Fruit fly (Drosophila melanogaster): ENCODE data around the gene CG15169.

The CG15169 gene

DNA sequence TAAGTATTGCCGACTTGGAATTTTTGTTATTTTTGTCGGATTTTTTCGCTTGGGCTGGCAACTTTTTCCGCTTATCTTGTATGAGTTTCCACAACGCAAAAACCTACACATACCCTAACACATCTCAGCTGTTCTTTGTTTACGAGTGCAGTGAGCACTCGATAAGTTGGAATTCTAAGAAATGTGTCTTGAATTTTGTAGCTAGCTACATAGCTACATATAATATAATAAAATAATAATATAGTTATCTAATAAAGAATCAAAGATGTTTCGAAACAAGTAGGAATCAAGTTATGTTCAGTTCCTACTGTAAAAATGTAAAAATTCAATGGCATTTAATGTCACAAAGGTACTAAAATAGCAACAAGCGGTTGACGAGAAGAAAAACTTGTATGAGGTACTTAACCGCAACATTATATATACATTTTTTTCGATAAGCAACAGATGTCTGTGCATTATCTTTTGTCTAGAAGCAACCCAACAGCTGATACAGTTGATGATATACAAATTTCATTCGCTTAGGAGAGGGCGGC, 33.6 kb upstream of the CG15169 start, which contains the start of gene Bhmt (continued):
- TF ChIP-seq NfI (GFP tag; optimal IDR thresholded peaks at IDR 0.05) (peak; percentile 70), Fer3 (tag; optimal IDR thresholded peaks at IDR 0.05) (peak; percentile 85), odd (GFP tag; optimal IDR thresholded peaks at IDR 0.05) (peak; percentile 60), Taf1 (GFP tag; IDR thresholded peaks at IDR 0.05) (peak; percentile 33; the same call in 1 of the 2 replicates), CG6654 (GFP tag; optimal IDR thresholded peaks at IDR 0.05) (no peak), kni (GFP tag; optimal IDR thresholded peaks at IDR 0.05) (no peak), hkb (optimal IDR thresholded peaks at IDR 0.05) (no peak), hkb (GFP tag; IDR thresholded peaks at IDR 0.05) (peak; percentile 73), bbx (GFP tag; IDR thresholded peaks at IDR 0.05; ENCODE audit: partially characterized antibody) (no peak), CG8290 (GFP tag; optimal IDR thresholded peaks at IDR 0.05) (no peak), CG8290 (tag; optimal IDR thresholded peaks at IDR 0.05) (peak in 1 of 2 experiments; percentile 2), unpg (GFP tag; optimal IDR thresholded peaks at IDR 0.05) (peak; percentile 71), sd (tag; optimal IDR thresholded peaks at IDR 0.05) (peak; percentile 84), CrebB (tag; optimal IDR thresholded peaks at IDR 0.05) (peak; percentile 38), Hey (tag; optimal IDR thresholded peaks at IDR 0.05) (no peak), wdn (GFP tag; IDR thresholded peaks at IDR 0.05) (peak; percentile 51; the same call in 1 of the 2 replicates), CG7786 (GFP tag; optimal IDR thresholded peaks at IDR 0.05) (no peak), psq (GFP tag; optimal IDR thresholded peaks at IDR 0.05) (no peak), Optix (GFP tag; IDR thresholded peaks at IDR 0.05) (no peak), caup (GFP tag; optimal IDR thresholded peaks at IDR 0.05; ENCODE audit: severe bottlenecking) (peak; percentile 69), Camta (GFP tag; optimal IDR thresholded peaks at IDR 0.05) (no peak), CG2129 (GFP tag; IDR thresholded peaks at IDR 0.05; ENCODE audit: partially characterized antibody) (no peak), CG14050 (GFP tag; IDR thresholded peaks at IDR 0.05) (peak; percentile 31; the same call in 1 of the 3 replicates), Vsx1 (GFP tag; optimal IDR thresholded peaks at IDR 0.05) (peak; percentile 35), chm (GFP tag; IDR thresholded peaks at IDR 0.05) (no peak; the same call in 1 of the 2 replicates), Dip3 (GFP tag; optimal IDR thresholded peaks at IDR 0.05) (no peak), Sox100B (GFP tag; optimal IDR thresholded peaks at IDR 0.05) (peak; percentile 56), CG7839 (tag; optimal IDR thresholded peaks at IDR 0.05) (peak; percentile 84), CG8281 (tag; optimal IDR thresholded peaks at IDR 0.05) (peak; percentile 47), CG17568 (GFP tag; optimal IDR thresholded peaks at IDR 0.05) (no peak), al (GFP tag; IDR thresholded peaks at IDR 0.05) (peak; percentile 74), cad (GFP tag; optimal IDR thresholded peaks at IDR 0.05) (no peak), Atf6 (GFP tag; IDR thresholded peaks at IDR 0.05) (peak; percentile 73), CG7357 (GFP tag; IDR thresholded peaks at IDR 0.05) (peak; percentile 54; the same call in 2 of the 3 replicates), H15 (GFP tag; IDR thresholded peaks at IDR 0.05) (peak; percentile 52; the same call in 1 of the 3 replicates), Aef1 (GFP tag; IDR thresholded peaks at IDR 0.05) (peak; percentile 59; the same call in 2 of the 3 replicates), nerfin-1 (tag; optimal IDR thresholded peaks at IDR 0.05) (no peak), slp2 (GFP tag; optimal IDR thresholded peaks at IDR 0.05) (no peak), Hand (GFP tag; optimal IDR thresholded peaks at IDR 0.05) (peak; percentile 52), CG2202 (tag; optimal IDR thresholded peaks at IDR 0.05) (no peak), tna (GFP tag; IDR thresholded peaks at IDR 0.05; ENCODE audit: partially characterized antibody) (no peak), sna (GFP tag; IDR thresholded peaks at IDR 0.05; ENCODE audit: partially characterized antibody) (no peak), Poxn (GFP tag; IDR thresholded peaks at IDR 0.05) (0 out of 2 replicates have a peak, but pooled peaks have one; percentile 23), CG18619 (GFP tag; optimal IDR thresholded peaks at IDR 0.05) (peak; percentile 63), Rfx (GFP tag; IDR thresholded peaks at IDR 0.05) (peak; percentile 86), pfk (GFP tag; optimal IDR thresholded peaks at IDR 0.05) (no peak), CG9876 (GFP tag; optimal IDR thresholded peaks at IDR 0.05) (no peak), crc (GFP tag; optimal IDR thresholded peaks at IDR 0.05) (no peak), CG3281 (GFP tag; optimal IDR thresholded peaks at IDR 0.05) (peak; percentile 81), Tbp (GFP tag; optimal IDR thresholded peaks at IDR 0.05) (no peak), Hr39 (optimal IDR thresholded peaks at IDR 0.05) (no peak)

Data from whole organism, embryonic.